Worm (Caenorhabditis elegans) whole organism, mixed stage, embryonic: Measurements from ENCODE around the gene F38H4.3.
A peak's percentile ranks its signal among the peaks of the same experiment; 100 is the strongest.

ENCODE experiments used
- blmp-1 ChIP-seq: fragments of 150-350 bp; optimal IDR thresholded peaks from 2 replicates; lab custom pipeline; 2014; ENCODE audit warnings: missing biosample characterization, missing genetic modification characterization
- cnd-1 ChIP-seq: fragments of 200-800 bp; sonication (Bioruptor generic); optimal IDR thresholded peaks from 2 replicates; lab custom pipeline; 2018; ENCODE audit warnings: mild to moderate bottlenecking, missing genetic modification characterization, missing compliant biosample characterization
- elt-3 ChIP-seq: fragments of 150-350 bp; optimal IDR thresholded peaks from 2 replicates; lab custom pipeline; 2014; ENCODE audit warnings: missing biosample characterization, missing genetic modification characterization
- ham-2 ChIP-seq: fragments of 200-800 bp; sonication (Bioruptor generic); optimal IDR thresholded peaks from 2 replicates; lab custom pipeline; 2018; ENCODE audit warnings: mild to moderate bottlenecking, missing genetic modification characterization, missing compliant biosample characterization
- hlh-1 ChIP-seq: fragments of 150-350 bp; optimal IDR thresholded peaks from 2 replicates; lab custom pipeline; 2014; ENCODE audit warnings: missing biosample characterization, missing genetic modification reagents, missing genetic modification characterization
- lin-13 ChIP-seq: fragments of 150-350 bp; optimal IDR thresholded peaks from 2 replicates; lab custom pipeline; 2014; ENCODE audit warnings: missing biosample characterization, missing genetic modification characterization
- mab-5 ChIP-seq: fragments of 150-350 bp; optimal IDR thresholded peaks from 2 replicates; lab custom pipeline; 2014; ENCODE audit warnings: missing biosample characterization, missing genetic modification characterization
- mep-1 ChIP-seq: fragments of 150-350 bp; optimal IDR thresholded peaks from 2 replicates; lab custom pipeline; 2017; ENCODE audit warnings: missing biosample characterization, missing genetic modification reagents, missing genetic modification characterization, inconsistent platforms
- nhr-237 ChIP-seq: fragments of 150-350 bp; optimal IDR thresholded peaks from 2 replicates; lab custom pipeline; 2014; ENCODE audit warnings: missing biosample characterization, missing genetic modification characterization
- snpc-4 ChIP-seq: fragments of 150-350 bp; optimal IDR thresholded peaks from 2 replicates; lab custom pipeline; 2014; ENCODE audit warnings: missing biosample characterization, missing genetic modification characterization
- sptf-1 ChIP-seq: sonication (generic microtip); optimal IDR thresholded peaks from 2 replicates; lab custom pipeline; 2017; ENCODE audit warnings: mild to moderate bottlenecking, missing genetic modification characterization, moderate library complexity, missing compliant biosample characterization
- ztf-11 ChIP-seq: fragments of 150-350 bp; optimal IDR thresholded peaks from 2 replicates; lab custom pipeline; 2014; ENCODE audit warnings: missing biosample characterization, missing genetic modification characterization

- TF ChIP-seq cnd-1 (peak; percentile 47), lin-13 (tag; lab: Kevin White, UChicago) (no peak), sptf-1 (tag; lab: Kevin White, UChicago) (no peak), blmp-1 (no peak), mab-5 (tag; lab: Kevin White, UChicago) (no peak), elt-3 (tag; lab: Kevin White, UChicago) (no peak), nhr-237 (tag; lab: Kevin White, UChicago) (no peak), ztf-11 (tag; lab: Kevin White, UChicago) (no peak), mep-1 (peak; percentile 4), hlh-1 (tag; lab: Kevin White, UChicago) (no peak), snpc-4 (tag; lab: Kevin White, UChicago) (no peak), ham-2 (GFP tag; lab: Kevin White, UChicago) (no peak)
These were observed 28.9 kb downstream of the F38H4.3 start for ce11 chrIV:11871083-11871482.
